Worm (Caenorhabditis elegans) whole organism, midembryonic: ENCODE data around the gene C06E2.2.

ENCODE experiments used
- T22C8.4 ChIP-seq: fragments of 200-800 bp; sonication (Bioruptor generic); IDR thresholded peaks from 2 replicates; pipeline ENCODE4 v1.3.6; 2022; ENCODE audit warnings: missing genetic modification characterization, missing compliant biosample characterization
- cog-1 ChIP-seq: sonication (generic microtip); optimal IDR thresholded peaks from 2 replicates; lab custom pipeline; 2016; ENCODE audit warnings: missing genetic modification characterization, missing compliant biosample characterization
- flt-1 ChIP-seq: fragments of 200-800 bp; sonication (Bioruptor generic); IDR thresholded peaks from 2 replicates; pipeline ENCODE4 v1.3.6; 2022; ENCODE audit warnings: missing genetic modification characterization, missing compliant biosample characterization
- klf-2 ChIP-seq: fragments of 200-800 bp; sonication (Bioruptor generic); conservative IDR thresholded peaks from 2 replicates; pipeline ENCODE4 v1.3.6; 2022; ENCODE audit warnings: missing genetic modification reagents, missing genetic modification characterization, missing compliant biosample characterization
- med-1 ChIP-seq: sonication (generic microtip); optimal IDR thresholded peaks from 2 replicates; lab custom pipeline; 2017; ENCODE audit warnings: missing genetic modification characterization, mild to moderate bottlenecking, missing compliant biosample characterization, antibody characterized with exemption, missing genetic modification reagents; ENCODE audit not compliant: insufficient read depth
- ref-1 ChIP-seq: fragments of 200-800 bp; sonication (Bioruptor generic); conservative IDR thresholded peaks from 2 replicates; pipeline ENCODE4 v1.3.6; 2022; ENCODE audit warnings: missing genetic modification reagents, missing genetic modification characterization, missing compliant biosample characterization
- tab-1 ChIP-seq: fragments of 200-800 bp; sonication (Bioruptor generic); IDR thresholded peaks from 2 replicates; pipeline ENCODE4 v1.3.6; 2022; ENCODE audit warnings: missing genetic modification characterization, missing compliant biosample characterization
- ztf-23 ChIP-seq: fragments of 200-800 bp; sonication (Bioruptor generic); IDR thresholded peaks from 2 replicates; pipeline ENCODE4 v1.3.6; 2022; ENCODE audit warnings: missing genetic modification reagents, missing genetic modification characterization, missing compliant biosample characterization
- ztf-29 ChIP-seq: fragments of 200-800 bp; sonication (Bioruptor generic); IDR thresholded peaks from 2 replicates; pipeline ENCODE4 v1.3.6; 2022; ENCODE audit warnings: missing genetic modification reagents, missing genetic modification characterization, missing compliant biosample characterization

C06E2.2 gene

DNA sequence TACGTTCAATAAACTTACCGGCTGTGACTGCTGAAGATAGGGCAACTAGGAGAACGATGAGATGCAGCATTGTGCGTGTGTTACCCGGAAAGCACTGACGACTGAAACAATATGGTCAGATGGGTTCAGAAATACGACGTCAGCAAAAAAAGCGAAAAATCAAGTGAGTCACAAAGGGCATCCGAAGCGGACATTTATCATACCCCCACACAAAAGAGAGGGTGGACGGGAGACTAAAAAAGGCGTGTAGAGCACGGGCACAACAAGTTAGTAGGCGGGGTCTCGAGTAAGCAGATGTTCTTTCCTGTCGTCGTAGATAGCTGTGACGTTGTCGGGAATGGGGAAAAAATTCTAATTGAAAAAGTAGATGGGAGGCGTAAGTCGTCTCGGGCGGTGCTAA is 39.9 kb downstream of the C06E2.2 start, which contains the start of gene nlp-14:
Gene nlp-14, minus strand, starts transcription at position 101 of the 400 bp plus-strand sequence.
- TF ChIP-seq med-1 (no peak), tab-1 (GFP tag; lab: Robert Waterston, UW) (no peak), flt-1 (no peak), ztf-23 (GFP tag; lab: Robert Waterston, UW) (no peak), klf-2 (GFP tag; lab: Robert Waterston, UW) (no peak), T22C8.4 (no peak)

DNA sequence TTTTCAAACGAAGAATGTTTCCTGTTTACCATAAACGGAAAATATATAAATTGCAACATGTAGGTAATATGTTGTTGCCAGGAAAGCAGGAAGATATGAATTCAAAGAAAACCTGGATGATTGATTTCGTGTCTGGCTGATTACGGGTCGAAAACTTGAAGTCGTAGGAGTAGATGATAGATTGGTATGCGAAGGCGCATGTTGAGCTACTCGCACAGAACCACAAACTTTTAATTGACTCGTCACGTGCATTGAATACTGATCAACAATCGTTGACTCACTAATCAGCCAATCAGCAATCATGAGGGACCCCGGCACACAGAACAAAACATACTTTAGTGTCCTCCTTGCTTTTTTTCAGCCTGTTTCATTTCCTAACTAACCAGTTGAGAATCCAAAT is 41.8 kb downstream of the C06E2.2 start:
- no peak for TF ChIP-seq ztf-29
- no peak for TF ChIP-seq ztf-23 (GFP tag; lab: Robert Waterston, UW)
- no peak for TF ChIP-seq T22C8.4
- TF ChIP-seq flt-1, result no peak
- no peak for TF ChIP-seq ref-1 (GFP tag; lab: Robert Waterston, UW)
- TF ChIP-seq klf-2 (GFP tag; lab: Robert Waterston, UW), result no peak
- TF ChIP-seq cog-1 (tag; lab: Kevin White, UChicago), result no peak
- no peak for TF ChIP-seq tab-1 (GFP tag; lab: Robert Waterston, UW)
- no peak for TF ChIP-seq med-1

DNA sequence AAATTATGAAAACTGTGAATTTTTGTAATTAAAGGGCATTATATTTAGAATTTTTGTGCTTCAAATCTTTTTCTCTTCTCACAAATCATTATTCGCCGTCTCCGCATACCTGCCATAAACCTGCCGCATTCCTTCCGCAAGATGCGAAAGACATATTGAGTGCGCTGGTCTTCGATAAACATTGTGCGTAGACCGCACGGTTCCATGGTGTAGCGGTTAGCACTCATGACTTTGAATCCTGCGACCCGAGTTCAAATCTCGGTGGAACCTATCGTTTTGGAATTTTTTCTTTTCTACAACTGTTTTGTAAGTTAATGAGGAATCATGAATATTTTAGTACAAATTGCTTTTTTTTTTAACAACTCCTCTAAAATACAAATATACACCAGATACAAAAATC is 46.0 kb downstream of the C06E2.2 start:
- peak; percentile 79 for TF ChIP-seq flt-1
- peak; percentile 55 for TF ChIP-seq ref-1 (GFP tag; lab: Robert Waterston, UW)
- no peak for TF ChIP-seq ztf-23 (GFP tag; lab: Robert Waterston, UW)
- TF ChIP-seq tab-1 (GFP tag; lab: Robert Waterston, UW), result no peak; the same call in 1 of the 2 replicates
- TF ChIP-seq klf-2 (GFP tag; lab: Robert Waterston, UW), result peak; percentile 65; the same call in 1 of the 2 replicates

DNA sequence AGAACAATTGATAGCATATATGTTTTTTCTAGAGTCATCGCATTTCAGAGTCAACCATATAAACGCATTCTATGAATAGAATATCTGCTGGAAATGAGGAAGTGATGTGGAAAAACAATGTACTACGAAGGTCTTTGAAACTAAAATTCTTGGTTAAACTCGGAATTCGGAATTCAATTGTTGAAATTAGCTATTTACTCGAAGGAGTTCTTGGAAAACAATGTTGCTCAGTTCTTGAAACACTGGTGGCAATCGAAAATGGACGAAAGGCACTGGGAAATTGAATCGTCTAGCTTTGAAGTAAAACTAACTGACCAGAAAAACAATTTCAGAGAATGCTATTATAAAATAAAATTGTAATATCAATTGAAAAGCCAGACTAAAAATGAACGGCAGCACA is 46.9 kb downstream of the C06E2.2 start:
- TF ChIP-seq cog-1 (tag; lab: Kevin White, UChicago) (no peak), ref-1 (GFP tag; lab: Robert Waterston, UW) (no peak), klf-2 (GFP tag; lab: Robert Waterston, UW) (no peak), flt-1 (no peak), ztf-23 (GFP tag; lab: Robert Waterston, UW) (no peak), ztf-29 (no peak), T22C8.4 (no peak), med-1 (no peak), tab-1 (GFP tag; lab: Robert Waterston, UW) (no peak)

DNA sequence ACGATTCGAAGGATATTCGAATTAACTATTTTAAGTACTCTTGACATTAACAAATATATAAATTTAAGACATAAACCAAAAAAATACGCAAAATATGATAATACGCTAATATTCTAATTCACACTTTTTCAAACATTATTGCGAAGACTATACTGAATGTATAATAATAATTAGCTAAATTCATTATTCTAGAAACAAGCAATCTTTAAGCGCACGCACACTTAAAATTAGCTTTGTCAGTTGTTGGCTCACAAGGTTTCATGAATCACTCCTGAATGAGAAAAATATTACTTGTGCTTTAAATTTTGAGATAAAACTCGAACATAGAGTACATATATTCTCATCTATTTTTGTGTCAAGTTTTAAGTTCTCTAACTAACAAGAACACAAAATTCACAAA is 47.4 kb downstream of the C06E2.2 start:
- TF ChIP-seq ztf-23 (GFP tag; lab: Robert Waterston, UW) (no peak), ztf-29 (no peak)

DNA sequence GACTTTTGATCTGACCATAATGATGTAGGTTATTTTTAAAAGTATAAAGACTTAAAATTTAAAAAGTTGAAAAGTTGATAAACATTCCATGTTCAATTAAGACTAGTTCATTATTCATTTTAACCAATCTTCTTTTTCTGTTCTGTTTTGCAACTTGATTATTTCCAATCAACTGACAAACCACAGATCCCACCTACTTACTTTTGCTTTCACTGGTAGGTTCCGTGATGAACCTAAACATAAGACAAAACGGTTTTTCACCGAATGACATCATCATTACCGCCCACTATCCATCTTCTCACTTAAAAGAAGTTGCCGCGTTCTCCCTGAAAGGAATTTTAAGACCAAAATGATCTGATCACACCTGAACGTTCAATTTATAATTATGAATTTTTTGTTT is 50.2 kb downstream of the C06E2.2 start:
- TF ChIP-seq klf-2 (GFP tag; lab: Robert Waterston, UW) (no peak), ztf-29 (no peak), T22C8.4 (no peak), cog-1 (tag; lab: Kevin White, UChicago) (no peak), ztf-23 (GFP tag; lab: Robert Waterston, UW) (no peak), ref-1 (GFP tag; lab: Robert Waterston, UW) (no peak), flt-1 (no peak), med-1 (no peak), tab-1 (GFP tag; lab: Robert Waterston, UW) (no peak)
